Worm (Caenorhabditis elegans): ENCODE measurements around the gene srz-31.

- TF ChIP-seq arid-1 (GFP tag; conservative IDR thresholded peaks at IDR 0.05) = no peak
- TF ChIP-seq jun-1 (tag; optimal IDR thresholded peaks at IDR 0.05) = no peak
Observed at ce11 chrIV:14165476-14165875, 28.3 kb downstream of the srz-31 start, which contains the start of gene R05A10.6.
